Worm (Caenorhabditis elegans): Measurements from ENCODE around the gene K02A6.1.

DNA sequence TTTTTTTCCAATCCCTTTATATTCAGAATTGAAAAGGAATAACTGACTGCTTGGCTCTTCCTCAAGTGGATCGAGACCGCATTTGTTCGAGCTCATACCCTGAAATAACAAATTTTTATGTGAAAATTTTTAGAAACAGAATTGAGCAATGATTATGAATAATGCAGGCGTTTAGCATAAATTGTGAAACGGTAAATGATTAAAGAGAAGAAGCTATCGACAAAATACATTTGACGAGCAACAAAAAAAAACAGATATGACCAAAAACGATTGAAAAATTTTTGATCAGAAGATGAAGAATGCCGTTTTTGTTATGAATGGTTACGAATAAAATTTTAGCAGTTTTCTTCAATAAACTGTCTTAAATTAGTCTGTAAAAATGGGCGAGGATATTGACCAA, 15.8 kb upstream of the K02A6.1 start, which contains the start of gene C17H11.6:
- no peak for TF ChIP-seq ceh-82 (tag; optimal IDR thresholded peaks at IDR 0.05)
- TF ChIP-seq skn-1 (tag; optimal IDR thresholded peaks at IDR 0.05) = no peak
- no peak for TF ChIP-seq elt-3 (tag; optimal IDR thresholded peaks at IDR 0.05)
- no peak for TF ChIP-seq nhr-237 (tag; optimal IDR thresholded peaks at IDR 0.05)
- no peak for TF ChIP-seq pha-4 (tag; optimal IDR thresholded peaks at IDR 0.05)
- no peak for TF ChIP-seq jun-1 (tag; optimal IDR thresholded peaks at IDR 0.05)
- TF ChIP-seq elt-1 (tag; optimal IDR thresholded peaks at IDR 0.05) = no peak
- TF ChIP-seq nhr-11 (tag; optimal IDR thresholded peaks at IDR 0.05) = no peak
- no peak for TF ChIP-seq fos-1 (tag; optimal IDR thresholded peaks at IDR 0.05)
- TF ChIP-seq lin-15B (tag; optimal IDR thresholded peaks at IDR 0.05) = no peak
- no peak for TF ChIP-seq ztf-11 (tag; optimal IDR thresholded peaks at IDR 0.05)

Data from whole organism, L3 larva.